Fruit fly (Drosophila melanogaster): ENCODE data around the gene CG32579.

The CG32579 gene

dm6 chrX:16285186-16285585, 37.9 kb upstream of the CG32579 start (continued):
- TF ChIP-seq CG9727 (GFP tag; optimal IDR thresholded peaks at IDR 0.05) (peak; percentile 19), CG18262 (tag; optimal IDR thresholded peaks at IDR 0.05) (peak; percentile 36), knrl (GFP tag; IDR thresholded peaks at IDR 0.05; ENCODE audit: partially characterized antibody) (no peak), Dip3 (GFP tag; optimal IDR thresholded peaks at IDR 0.05) (no peak), en (GFP tag; optimal IDR thresholded peaks at IDR 0.05) (no peak), dpn (GFP tag; optimal IDR thresholded peaks at IDR 0.05) (peak in 1 of 2 experiments; percentile 9), nau (GFP tag; optimal IDR thresholded peaks at IDR 0.05) (no peak), CG2712 (tag; optimal IDR thresholded peaks at IDR 0.05) (peak; percentile 50), Hmx (GFP tag; optimal IDR thresholded peaks at IDR 0.05) (no peak), CG11398 (GFP tag; optimal IDR thresholded peaks at IDR 0.05) (no peak), slou (GFP tag; optimal IDR thresholded peaks at IDR 0.05) (no peak), Oli (tag; optimal IDR thresholded peaks at IDR 0.05) (no peak), CG31441 (GFP tag; IDR thresholded peaks at IDR 0.05) (peak; percentile 41), CG10366 (GFP tag; IDR thresholded peaks at IDR 0.05) (peak; percentile 14; the same call in 1 of the 2 replicates), shn (GFP tag; optimal IDR thresholded peaks at IDR 0.05) (no peak), dan (GFP tag; IDR thresholded peaks at IDR 0.05) (no peak), da (GFP tag; optimal IDR thresholded peaks at IDR 0.05) (no peak), CG4617 (GFP tag; optimal IDR thresholded peaks at IDR 0.05; ENCODE audit: borderline replicate concordance) (no peak), zfh2 (GFP tag; optimal IDR thresholded peaks at IDR 0.05) (no peak), chif (GFP tag; optimal IDR thresholded peaks at IDR 0.05) (no peak), Hand (GFP tag; optimal IDR thresholded peaks at IDR 0.05) (no peak), CG14710 (tag; optimal IDR thresholded peaks at IDR 0.05) (no peak), trh (GFP tag; optimal IDR thresholded peaks at IDR 0.05) (no peak), bsh (GFP tag; optimal IDR thresholded peaks at IDR 0.05) (peak in 1 of 2 experiments; percentile 38), CG15479 (GFP tag; optimal IDR thresholded peaks at IDR 0.05) (no peak), hth (optimal IDR thresholded peaks at IDR 0.05) (no peak), Hr51 (GFP tag; optimal IDR thresholded peaks at IDR 0.05) (peak in 1 of 2 experiments; percentile 35), HLH4C (GFP tag; IDR thresholded peaks at IDR 0.05; ENCODE audit: partially characterized antibody) (no peak), gcm (GFP tag; optimal IDR thresholded peaks at IDR 0.05) (peak; percentile 4), psq (GFP tag; optimal IDR thresholded peaks at IDR 0.05) (no peak), sim (GFP tag; IDR thresholded peaks at IDR 0.05) (no peak), Antp (GFP tag; optimal IDR thresholded peaks at IDR 0.05) (no peak), Sox100B (GFP tag; optimal IDR thresholded peaks at IDR 0.05) (peak; percentile 1), crol (GFP tag; IDR thresholded peaks at IDR 0.05) (no peak), Med (GFP tag) (peak; percentile 76), Scr (GFP tag; IDR thresholded peaks at IDR 0.05; ENCODE audit: partially characterized antibody) (no peak), pita (GFP tag; optimal IDR thresholded peaks at IDR 0.05) (no peak), Hey (tag; optimal IDR thresholded peaks at IDR 0.05) (no peak), CG3838 (GFP tag; optimal IDR thresholded peaks at IDR 0.05) (no peak), CG12071 (GFP tag; optimal IDR thresholded peaks at IDR 0.05) (no peak), az2 (GFP tag; optimal IDR thresholded peaks at IDR 0.05) (peak; percentile 10), C15 (GFP tag; IDR thresholded peaks at IDR 0.05) (no peak), cas (GFP tag; IDR thresholded peaks at IDR 0.05) (no peak), crc (GFP tag; optimal IDR thresholded peaks at IDR 0.05) (no peak), CG33557 (GFP tag; optimal IDR thresholded peaks at IDR 0.05) (no peak), Rfx (GFP tag; IDR thresholded peaks at IDR 0.05) (0 out of 2 replicates have a peak, but pooled peaks have one; percentile 25), CG12104 (GFP tag; optimal IDR thresholded peaks at IDR 0.05) (peak; percentile 6), fu2 (GFP tag; optimal IDR thresholded peaks at IDR 0.05) (no peak), Fer2 (tag; optimal IDR thresholded peaks at IDR 0.05) (no peak), corto (GFP tag; optimal IDR thresholded peaks at IDR 0.05) (no peak), ato (GFP tag; IDR thresholded peaks at IDR 0.05; ENCODE audit: partially characterized antibody) (no peak)
